Worm (Caenorhabditis elegans): ENCODE data around the gene flp-4.
"Not testable (repeated sequence)": the region's sequence is repeated elsewhere in the genome, so short reads cannot be mapped to it uniquely, and the experiment has no call there.

flp-4 gene

ce11 chrII:10048568-10048967 lies at the start of gene flp-4:
Gene flp-4, plus strand, starts transcription at chrII:10048868.
- no peak for TF ChIP-seq zip-8 (tag; optimal IDR thresholded peaks at IDR 0.05)
- no peak for TF ChIP-seq tbx-8 (GFP tag; optimal IDR thresholded peaks at IDR 0.05)
- TF ChIP-seq sem-2 (GFP tag; optimal IDR thresholded peaks at IDR 0.05) = no peak
- no peak for TF ChIP-seq flh-1 (GFP tag; optimal IDR thresholded peaks at IDR 0.05)
- no peak for TF ChIP-seq bed-3 (GFP tag; optimal IDR thresholded peaks at IDR 0.05)
- no peak for TF ChIP-seq sptf-1 (tag; optimal IDR thresholded peaks at IDR 0.05)
- TF ChIP-seq elt-3 (tag; optimal IDR thresholded peaks at IDR 0.05) = no peak
- TF ChIP-seq mab-5 (tag; optimal IDR thresholded peaks at IDR 0.05) = no peak
- TF ChIP-seq nhr-28 (tag; optimal IDR thresholded peaks at IDR 0.05) = no peak
- no peak for TF ChIP-seq nhr-12 (tag; optimal IDR thresholded peaks at IDR 0.05)
- TF ChIP-seq nhr-76 (tag; optimal IDR thresholded peaks at IDR 0.05) = no peak
- no peak for TF ChIP-seq hlh-1 (tag; optimal IDR thresholded peaks at IDR 0.05)
- no peak for TF ChIP-seq ceh-39 (tag; optimal IDR thresholded peaks at IDR 0.05)
- TF ChIP-seq ceh-43 (GFP tag; optimal IDR thresholded peaks at IDR 0.05) = no peak
- no peak for TF ChIP-seq elt-1 (tag; optimal IDR thresholded peaks at IDR 0.05; ENCODE audit: borderline replicate concordance, insufficient read depth)
- no peak for TF ChIP-seq mep-1 (tag; optimal IDR thresholded peaks at IDR 0.05)
- no peak for TF ChIP-seq M03D4.4 (tag; optimal IDR thresholded peaks at IDR 0.05)

ce11 chrII:10001065-10001464 lies 47.6 kb upstream of the flp-4 start, which contains the start of gene nlt-1:
Gene nlt-1, minus strand, starts transcription at chrII:10001142.
- no peak for TF ChIP-seq bed-3 (GFP tag; optimal IDR thresholded peaks at IDR 0.05)

- no peak for TF ChIP-seq ceh-43 (GFP tag; optimal IDR thresholded peaks at IDR 0.05)
- TF ChIP-seq flh-1 (GFP tag; optimal IDR thresholded peaks at IDR 0.05) = no peak
- no peak for TF ChIP-seq zip-8 (tag; optimal IDR thresholded peaks at IDR 0.05)
- no peak for TF ChIP-seq nhr-28 (tag; optimal IDR thresholded peaks at IDR 0.05)
- TF ChIP-seq lin-13 (tag; optimal IDR thresholded peaks at IDR 0.05) = no peak
- no peak for TF ChIP-seq mls-2 (tag; optimal IDR thresholded peaks at IDR 0.05)
- no peak for TF ChIP-seq blmp-1 (tag; optimal IDR thresholded peaks at IDR 0.05)
- TF ChIP-seq ceh-39 (tag; optimal IDR thresholded peaks at IDR 0.05) = no peak
- no peak for TF ChIP-seq unc-62 (GFP tag; optimal IDR thresholded peaks at IDR 0.05)
- no peak for TF ChIP-seq ztf-11 (tag; optimal IDR thresholded peaks at IDR 0.05)
- TF ChIP-seq lsy-2 (tag; optimal IDR thresholded peaks at IDR 0.05) = no peak
- TF ChIP-seq unc-120 (tag; optimal IDR thresholded peaks at IDR 0.05; ENCODE audit: poor library complexity, severe bottlenecking) = no peak
- no peak for TF ChIP-seq nhr-76 (tag; optimal IDR thresholded peaks at IDR 0.05)
These were observed 47.1 kb upstream of the flp-4 start, which contains the start of gene ZK892.3 for ce11 chrII:10001546-10001945. Gene ZK892.3, plus strand, starts transcription at chrII:10001846.

ce11 chrII:10006266-10006665 lies 42.4 kb upstream of the flp-4 start, which contains the start of gene ZK892.4:
Gene ZK892.4, plus strand, starts transcription at chrII:10006566.
- not testable (repeated sequence) for TF ChIP-seq lin-13 (tag; optimal IDR thresholded peaks at IDR 0.05); ceh-83 (GFP tag; optimal IDR thresholded peaks at IDR 0.05); bed-3 (GFP tag; optimal IDR thresholded peaks at IDR 0.05)

ce11 chrII:10007917-10008316 lies 40.8 kb upstream of the flp-4 start, which contains the start of gene ZK892.5:
Gene ZK892.5, plus strand, starts transcription at chrII:10008217.
- TF ChIP-seq nhr-237 (tag; optimal IDR thresholded peaks at IDR 0.05) (no peak), sem-2 (GFP tag; optimal IDR thresholded peaks at IDR 0.05) (no peak), hlh-1 (tag; optimal IDR thresholded peaks at IDR 0.05) (no peak), mab-5 (tag; optimal IDR thresholded peaks at IDR 0.05) (no peak), lin-13 (tag; optimal IDR thresholded peaks at IDR 0.05) (no peak), ceh-83 (GFP tag; optimal IDR thresholded peaks at IDR 0.05) (no peak), ceh-39 (tag; optimal IDR thresholded peaks at IDR 0.05) (no peak), lin-32 (GFP tag; optimal IDR thresholded peaks at IDR 0.05) (no peak), nhr-76 (tag; optimal IDR thresholded peaks at IDR 0.05) (no peak), nhr-28 (tag; optimal IDR thresholded peaks at IDR 0.05) (no peak)

- TF ChIP-seq bed-3 (GFP tag; optimal IDR thresholded peaks at IDR 0.05) (no peak), sptf-1 (tag; optimal IDR thresholded peaks at IDR 0.05) (no peak), M03D4.4 (tag; optimal IDR thresholded peaks at IDR 0.05) (no peak), pha-4 (tag; optimal IDR thresholded peaks at IDR 0.05) (no peak), unc-39 (tag; optimal IDR thresholded peaks at IDR 0.05) (no peak), lin-13 (tag; optimal IDR thresholded peaks at IDR 0.05) (no peak), nhr-2 (tag; optimal IDR thresholded peaks at IDR 0.05) (no peak), nhr-28 (tag; optimal IDR thresholded peaks at IDR 0.05) (no peak), sem-2 (GFP tag; optimal IDR thresholded peaks at IDR 0.05) (no peak), elt-1 (tag; optimal IDR thresholded peaks at IDR 0.05; ENCODE audit: borderline replicate concordance, insufficient read depth) (no peak), mls-2 (tag; optimal IDR thresholded peaks at IDR 0.05) (no peak), ztf-11 (tag; optimal IDR thresholded peaks at IDR 0.05) (no peak), elt-3 (tag; optimal IDR thresholded peaks at IDR 0.05) (no peak), ces-1 (GFP tag; optimal IDR thresholded peaks at IDR 0.05) (no peak), cnd-1 (tag; optimal IDR thresholded peaks at IDR 0.05) (no peak)
These were observed 40.1 kb upstream of the flp-4 start for ce11 chrII:10008552-10008951.

Data from whole organism, mixed stage, embryonic.